Fruit fly (Drosophila melanogaster) whole organism, embryonic: ENCODE results near the gene hang.

Experiments used
- C15 ChIP-seq: fragments of 200-800 bp; sonication (Bioruptor generic); IDR thresholded peaks from 3 replicates; pipeline ENCODE4 v1.3.6; 2022; ENCODE audit warnings: missing biosample characterization, missing genetic modification characterization
- CG15479 ChIP-seq: fragments of 200-800 bp; sonication (Bioruptor generic); optimal IDR thresholded peaks from 3 replicates; lab custom pipeline; 2019; ENCODE audit warnings: missing biosample characterization, mild to moderate bottlenecking, missing genetic modification characterization, moderate library complexity
- CG15514 ChIP-seq: fragments of 200-800 bp; sonication (Bioruptor generic); optimal IDR thresholded peaks from 3 replicates; lab custom pipeline; 2017; ENCODE audit warnings: missing biosample characterization, missing genetic modification characterization, mild to moderate bottlenecking, moderate library complexity, missing genetic modification reagents
- CG1603 ChIP-seq: fragments of 200-800 bp; sonication (Bioruptor generic); optimal IDR thresholded peaks from 2 replicates; lab custom pipeline; 2019; ENCODE audit warnings: missing biosample characterization, mild to moderate bottlenecking, missing genetic modification characterization, moderate library complexity
- CG16779 ChIP-seq: fragments of 200-800 bp; sonication (Bioruptor generic); IDR thresholded peaks from 2 replicates; pipeline ENCODE4 v1.3.6; 2022; ENCODE audit warnings: missing biosample characterization, missing genetic modification characterization
- CG16813 ChIP-seq: fragments of 200-800 bp; sonication (Bioruptor generic); IDR thresholded peaks from 3 replicates; pipeline ENCODE4 v1.3.6; 2022; ENCODE audit warnings: missing biosample characterization, missing genetic modification characterization; ENCODE audit not compliant: partially characterized antibody
- CG2116 ChIP-seq: fragments of 200-800 bp; sonication (Bioruptor generic); optimal IDR thresholded peaks from 3 replicates; lab custom pipeline; 2018; ENCODE audit warnings: missing biosample characterization, mild to moderate bottlenecking, missing genetic modification characterization
- CG3838 ChIP-seq: fragments of 200-800 bp; sonication (Bioruptor generic); optimal IDR thresholded peaks from 3 replicates; lab custom pipeline; 2016; ENCODE audit warnings: missing biosample characterization, missing genetic modification characterization
- CG4282 ChIP-seq: fragments of 200-800 bp; sonication (Bioruptor generic); optimal IDR thresholded peaks from 2 replicates; lab custom pipeline; 2016; ENCODE audit warnings: missing biosample characterization, missing genetic modification characterization
- CG6175 ChIP-seq: fragments of 200-800 bp; sonication (Bioruptor generic); IDR thresholded peaks from 3 replicates; pipeline ENCODE4 v1.3.6; 2022; ENCODE audit warnings: missing biosample characterization, missing genetic modification characterization
- CG9876 ChIP-seq: fragments of 200-800 bp; sonication (Bioruptor generic); optimal IDR thresholded peaks from 2 replicates; lab custom pipeline; 2016; ENCODE audit warnings: missing biosample characterization, missing genetic modification characterization
- CG9932 ChIP-seq: fragments of 200-800 bp; sonication (Bioruptor generic); IDR thresholded peaks from 2 replicates; pipeline ENCODE4 v1.3.6; 2022; ENCODE audit warnings: missing biosample characterization, missing genetic modification characterization
- Deaf1 ChIP-seq: fragments of 200-800 bp; optimal IDR thresholded peaks from 3 replicates; lab custom pipeline; 2019; ENCODE audit warnings: missing biosample characterization, mild to moderate bottlenecking, missing genetic modification characterization, moderate library complexity
- Dll ChIP-seq: fragments of 200-800 bp; sonication (Bioruptor generic); IDR thresholded peaks from 4 replicates; pipeline ENCODE4 v1.3.6; 2022; ENCODE audit warnings: missing biosample characterization, missing genetic modification characterization; ENCODE audit not compliant: partially characterized antibody
- Gug ChIP-seq: fragments of 200-800 bp; sonication (Bioruptor generic); IDR thresholded peaks from 4 replicates; pipeline ENCODE4 v1.3.6; 2022; ENCODE audit warnings: missing biosample characterization, missing genetic modification characterization
- HLH4C ChIP-seq: fragments of 200-800 bp; sonication (Bioruptor generic); IDR thresholded peaks from 3 replicates; pipeline ENCODE4 v1.3.6; 2022; ENCODE audit warnings: missing biosample characterization, missing genetic modification characterization; ENCODE audit not compliant: partially characterized antibody
- Hmx ChIP-seq: fragments of 200-800 bp; sonication (Bioruptor generic); optimal IDR thresholded peaks from 2 replicates; lab custom pipeline; 2016; ENCODE audit warnings: missing biosample characterization, missing genetic modification characterization
- Hr3 ChIP-seq: fragments of 200-800 bp; sonication (Bioruptor generic); optimal IDR thresholded peaks from 3 replicates; lab custom pipeline; 2016; ENCODE audit warnings: missing biosample characterization, missing genetic modification characterization
- Jarid2 ChIP-seq: fragments of 200-800 bp; sonication (Bioruptor generic); optimal IDR thresholded peaks from 3 replicates; lab custom pipeline; 2017; ENCODE audit warnings: mild to moderate bottlenecking, missing biosample characterization, missing genetic modification reagents, missing genetic modification characterization
- Meics ChIP-seq: fragments of 200-800 bp; sonication (Bioruptor generic); optimal IDR thresholded peaks from 2 replicates; lab custom pipeline; 2017; ENCODE audit warnings: missing biosample characterization, mild to moderate bottlenecking, missing genetic modification characterization
- Nf-YC ChIP-seq: fragments of 200-800 bp; optimal IDR thresholded peaks from 3 replicates; lab custom pipeline; 2019; ENCODE audit warnings: missing biosample characterization, mild to moderate bottlenecking, missing genetic modification characterization, moderate library complexity
- PHDP ChIP-seq: fragments of 200-800 bp; sonication (Bioruptor generic); optimal IDR thresholded peaks from 3 replicates; lab custom pipeline; 2018; ENCODE audit warnings: missing biosample characterization, mild to moderate bottlenecking, missing genetic modification characterization, moderate library complexity
- Ptx1 ChIP-seq: fragments of 200-800 bp; sonication (Bioruptor generic); IDR thresholded peaks from 2 replicates; pipeline ENCODE4 v1.3.6; 2022; ENCODE audit warnings: missing biosample characterization, missing genetic modification characterization
- Sox100B ChIP-seq: fragments of 200-800 bp; sonication (Bioruptor generic); optimal IDR thresholded peaks from 3 replicates; lab custom pipeline; 2018; ENCODE audit warnings: missing biosample characterization, mild to moderate bottlenecking, missing genetic modification characterization
- Xbp1 ChIP-seq: fragments of 200-800 bp; sonication (Bioruptor generic); optimal IDR thresholded peaks from 3 replicates; lab custom pipeline; 2016; ENCODE audit warnings: missing biosample characterization, mild to moderate bottlenecking, missing genetic modification characterization
- YL-1 ChIP-seq: fragments of 200-800 bp; sonication (Bioruptor generic); optimal IDR thresholded peaks from 3 replicates; lab custom pipeline; 2017; ENCODE audit warnings: missing biosample characterization, mild to moderate bottlenecking, missing genetic modification characterization
- amos ChIP-seq: fragments of 200-800 bp; sonication (Bioruptor generic); IDR thresholded peaks from 2 replicates; pipeline ENCODE4 v1.3.6; 2022; ENCODE audit warnings: missing biosample characterization, missing genetic modification characterization; ENCODE audit not compliant: partially characterized antibody
- az2 ChIP-seq: fragments of 200-800 bp; sonication (Bioruptor generic); optimal IDR thresholded peaks from 3 replicates; lab custom pipeline; 2016; ENCODE audit warnings: missing biosample characterization, missing genetic modification characterization
- bab2 ChIP-seq: fragments of 200-800 bp; sonication (Bioruptor generic); optimal IDR thresholded peaks from 2 replicates; lab custom pipeline; 2016; ENCODE audit warnings: missing biosample characterization, missing genetic modification characterization
- bbx ChIP-seq: fragments of 200-800 bp; sonication (Bioruptor generic); IDR thresholded peaks from 2 replicates; pipeline ENCODE4 v1.3.6; 2022; ENCODE audit warnings: missing biosample characterization, missing genetic modification characterization; ENCODE audit not compliant: partially characterized antibody
- cg ChIP-seq: fragments of 200-800 bp; sonication (Bioruptor generic); optimal IDR thresholded peaks from 3 replicates; lab custom pipeline; 2019; ENCODE audit warnings: missing biosample characterization, mild to moderate bottlenecking, missing genetic modification characterization, moderate library complexity
- chm ChIP-seq: fragments of 200-800 bp; sonication (Bioruptor generic); IDR thresholded peaks from 2 replicates; pipeline ENCODE4 v1.3.6; 2022; ENCODE audit warnings: missing biosample characterization, missing genetic modification characterization
- crp ChIP-seq, 2 experiments: fragments of 200-800 bp; sonication (Bioruptor generic); optimal IDR thresholded peaks; 2 replicates in 1 of 2; 3 replicates in 1 of 2; lab custom pipeline; 2017; ENCODE audit warnings: missing biosample characterization in 2 of 2, missing genetic modification characterization in 2 of 2, mild to moderate bottlenecking in 1 of 2, moderate library complexity in 1 of 2
- danr ChIP-seq: fragments of 200-800 bp; sonication (Bioruptor generic); IDR thresholded peaks from 2 replicates; pipeline ENCODE4 v1.3.6; 2022; ENCODE audit warnings: missing biosample characterization, missing genetic modification characterization
- dmrt11E ChIP-seq: fragments of 200-800 bp; sonication (Bioruptor generic); optimal IDR thresholded peaks from 3 replicates; lab custom pipeline; 2018; ENCODE audit warnings: missing biosample characterization, mild to moderate bottlenecking, missing genetic modification characterization, moderate library complexity
- emc ChIP-seq: fragments of 200-800 bp; sonication (Bioruptor generic); optimal IDR thresholded peaks from 2 replicates; lab custom pipeline; 2016; ENCODE audit warnings: missing biosample characterization, missing genetic modification characterization
- h ChIP-seq: fragments of >200 bp; optimal IDR thresholded peaks from 2 replicates; lab custom pipeline; 2017
- hb ChIP-seq: fragments of 200-800 bp; sonication (Bioruptor generic); IDR thresholded peaks from 3 replicates; pipeline ENCODE4 v1.3.6; 2022; ENCODE audit warnings: missing biosample characterization, missing genetic modification characterization; ENCODE audit not compliant: partially characterized antibody
- lov ChIP-seq, 2 experiments: fragments of 200-800 bp in 1 of 2; fragments of >200 bp in 1 of 2; sonication (Bioruptor generic) in 1 of 2; IDR thresholded peaks in 1 of 2; optimal IDR thresholded peaks in 1 of 2; 2 replicates in 1 of 2; 3 replicates in 1 of 2; pipeline versions ENCODE4 v1.3.6 to Lab custom; 2017 to 2022; ENCODE audit warnings: missing biosample characterization in 1 of 2, missing genetic modification characterization in 1 of 2
- oc ChIP-seq: fragments of 200-800 bp; sonication (Bioruptor generic); optimal IDR thresholded peaks from 2 replicates; lab custom pipeline; 2018; ENCODE audit warnings: missing biosample characterization, mild to moderate bottlenecking, missing genetic modification characterization, moderate library complexity
- org-1 ChIP-seq: fragments of 200-800 bp; sonication (Bioruptor generic); optimal IDR thresholded peaks from 2 replicates; lab custom pipeline; 2017; ENCODE audit warnings: missing biosample characterization, missing genetic modification characterization
- pnt ChIP-seq: fragments of 200-800 bp; sonication (Bioruptor generic); optimal IDR thresholded peaks from 3 replicates; lab custom pipeline; 2016; ENCODE audit warnings: missing biosample characterization, missing genetic modification characterization
- pros ChIP-seq: fragments of 200-800 bp; sonication (Bioruptor generic); optimal IDR thresholded peaks from 3 replicates; lab custom pipeline; 2019; ENCODE audit warnings: missing biosample characterization, mild to moderate bottlenecking, missing genetic modification characterization, moderate library complexity
- pum ChIP-seq: fragments of 200-800 bp; sonication (Bioruptor generic); optimal IDR thresholded peaks from 2 replicates; lab custom pipeline; 2016; ENCODE audit warnings: missing biosample characterization, missing genetic modification characterization
- sens-2 ChIP-seq: fragments of 200-800 bp; sonication (Bioruptor generic); IDR thresholded peaks from 2 replicates; pipeline ENCODE4 v1.3.6; 2022; ENCODE audit warnings: missing biosample characterization, missing genetic modification characterization
- sob ChIP-seq: fragments of 200-800 bp; sonication (Bioruptor generic); IDR thresholded peaks from 2 replicates; pipeline ENCODE4 v1.3.6; 2022; ENCODE audit warnings: missing biosample characterization, missing genetic modification characterization
- ssp ChIP-seq: fragments of 200-800 bp; sonication (Bioruptor generic); IDR thresholded peaks from 2 replicates; pipeline ENCODE4 v1.3.6; 2022; ENCODE audit warnings: missing biosample characterization, missing genetic modification characterization
- toy ChIP-seq: fragments of 200-800 bp; sonication (Bioruptor generic); IDR thresholded peaks from 2 replicates; pipeline ENCODE4 v1.3.6; 2022; ENCODE audit warnings: missing biosample characterization, missing genetic modification characterization
- tx ChIP-seq: fragments of 200-800 bp; sonication (Bioruptor generic); optimal IDR thresholded peaks from 2 replicates; lab custom pipeline; 2016; ENCODE audit warnings: missing biosample characterization, missing genetic modification characterization

hang gene

DNA sequence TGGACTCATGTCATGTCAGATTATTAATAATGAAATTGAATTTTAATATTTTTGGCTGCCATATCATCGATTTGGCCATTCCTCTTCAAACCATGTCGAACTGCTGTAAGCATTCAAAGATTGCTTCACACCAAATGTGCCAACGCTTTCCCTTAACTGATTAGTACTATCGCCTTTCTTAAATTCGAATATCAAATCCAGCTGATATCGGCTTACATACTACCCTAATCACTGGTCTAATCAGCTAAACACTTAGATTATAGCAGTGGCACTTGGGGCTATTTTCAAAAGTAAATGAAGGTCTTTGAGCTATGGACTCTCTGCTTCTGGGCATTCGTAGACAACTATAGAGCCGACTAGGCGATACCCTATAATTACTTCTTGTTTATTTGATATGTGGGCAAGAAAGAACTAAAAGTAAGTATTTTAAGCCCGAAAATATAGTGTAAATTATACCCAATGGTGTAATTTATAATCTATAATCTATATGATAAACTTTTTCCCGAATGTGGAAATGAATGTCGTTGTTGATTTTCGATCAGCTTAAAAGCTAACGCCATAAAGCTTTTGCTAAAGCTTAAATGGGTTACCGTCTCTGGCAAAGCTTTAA is 18.7 kb upstream of the hang start (continued):
- TF ChIP-seq crp (GFP tag; optimal IDR thresholded peaks at IDR 0.05; lab: Kevin White, UChicago) = peak in 1 of 2 experiments; percentile 23
- peak; percentile 69 for TF ChIP-seq Hr3 (GFP tag; lab: Kevin White, UChicago)
- TF ChIP-seq cg (GFP tag; lab: Kevin White, UChicago) = no peak
- TF ChIP-seq ssp = peak; percentile 53; the same call in 1 of the 2 replicates
- TF ChIP-seq oc (tag; lab: Kevin White, UChicago) = peak; percentile 74
- no peak for TF ChIP-seq CG15479
- 0 out of 2 replicates have a peak, but pooled peaks have one; percentile 36 for TF ChIP-seq toy (GFP tag; lab: Robert Waterston, UW)
- peak; percentile 86 for TF ChIP-seq Meics (GFP tag; lab: Kevin White, UChicago)
- TF ChIP-seq HLH4C (GFP tag; lab: Robert Waterston, UW) = no peak
- TF ChIP-seq chm = peak; percentile 65; the same call in 1 of the 2 replicates
- peak; percentile 90 for TF ChIP-seq sob
- TF ChIP-seq lov (optimal IDR thresholded peaks at IDR 0.05; lab: Kevin White, UChicago) = no peak
- TF ChIP-seq lov (GFP tag; IDR thresholded peaks at IDR 0.05; lab: Robert Waterston, UW) = no peak
- no peak for TF ChIP-seq emc (GFP tag; lab: Kevin White, UChicago)
- TF ChIP-seq danr (GFP tag; lab: Robert Waterston, UW) = peak; percentile 58
- peak; percentile 43 for TF ChIP-seq pnt (GFP tag; lab: Kevin White, UChicago)
- TF ChIP-seq CG16813 = no peak
- peak; percentile 80 for TF ChIP-seq Xbp1
- peak; percentile 58 for TF ChIP-seq Deaf1 (tag; lab: Kevin White, UChicago)
- TF ChIP-seq CG2116 = peak; percentile 34
- peak; percentile 46; the same call in 1 of the 4 replicates for TF ChIP-seq Gug (GFP tag; lab: Robert Waterston, UW)
- TF ChIP-seq CG1603 (tag; lab: Kevin White, UChicago) = no peak
- peak; percentile 20 for TF ChIP-seq Jarid2 (GFP tag; lab: Kevin White, UChicago)
- TF ChIP-seq bbx (GFP tag; lab: Robert Waterston, UW) = no peak
- peak; percentile 89 for TF ChIP-seq PHDP (tag; lab: Kevin White, UChicago)
- TF ChIP-seq CG9932 (GFP tag; lab: Robert Waterston, UW) = peak; percentile 72
- TF ChIP-seq hb (GFP tag; lab: Robert Waterston, UW) = no peak
- no peak for TF ChIP-seq Nf-YC
- no peak for TF ChIP-seq Sox100B (GFP tag; lab: Kevin White, UChicago)
- TF ChIP-seq CG3838 (GFP tag; lab: Kevin White, UChicago) = peak; percentile 8
- no peak for TF ChIP-seq dmrt11E (tag; lab: Kevin White, UChicago)
- no peak for TF ChIP-seq pros (GFP tag; lab: Kevin White, UChicago)
- TF ChIP-seq amos (GFP tag; lab: Robert Waterston, UW) = no peak
- TF ChIP-seq org-1 (GFP tag; lab: Kevin White, UChicago) = peak; percentile 67
- no peak for TF ChIP-seq h
- TF ChIP-seq CG4282 (GFP tag; lab: Kevin White, UChicago) = no peak
- no peak for TF ChIP-seq Hmx
- TF ChIP-seq YL-1 (GFP tag; lab: Kevin White, UChicago) = no peak
- TF ChIP-seq CG9876 (GFP tag; lab: Kevin White, UChicago) = no peak
- TF ChIP-seq sens-2 (GFP tag; lab: Robert Waterston, UW) = no peak
- TF ChIP-seq pum (GFP tag; lab: Kevin White, UChicago) = peak; percentile 36
- peak; percentile 79 for TF ChIP-seq CG15514 (GFP tag; lab: Kevin White, UChicago)
- TF ChIP-seq C15 (GFP tag; lab: Robert Waterston, UW) = 0 out of 3 replicates have a peak, but pooled peaks have one; percentile 29
- peak; percentile 75 for TF ChIP-seq az2
- peak; percentile 81 for TF ChIP-seq Ptx1
- TF ChIP-seq CG6175 (GFP tag; lab: Robert Waterston, UW) = peak; percentile 13; the same call in 1 of the 3 replicates
- TF ChIP-seq bab2 (GFP tag; lab: Kevin White, UChicago) = peak; percentile 58
- peak; percentile 53 for TF ChIP-seq tx (GFP tag; lab: Kevin White, UChicago)
- peak; percentile 80 for TF ChIP-seq CG16779 (GFP tag; lab: Robert Waterston, UW)
- TF ChIP-seq Dll (GFP tag; lab: Robert Waterston, UW) = no peak
